Worm (Caenorhabditis elegans) whole organism, L4 larva: ENCODE results near the gene ttr-41.
A peak's percentile ranks its signal among the peaks of the same experiment; 100 is the strongest.

Experiments
- T20F7.1 ChIP-seq: fragments of 200-800 bp; sonication (Bioruptor generic); optimal IDR thresholded peaks from 2 replicates; lab custom pipeline; 2018; ENCODE audit warnings: mild to moderate bottlenecking, missing genetic modification characterization, missing compliant biosample characterization
- Y105C5A.15 ChIP-seq: fragments of 200-800 bp; sonication (Bioruptor generic); IDR thresholded peaks from 2 replicates; pipeline ENCODE4 v1.3.6; 2022; ENCODE audit warnings: missing genetic modification characterization, missing compliant biosample characterization
- Y48G9A.11 ChIP-seq: fragments of 200-800 bp; sonication (Bioruptor generic); IDR thresholded peaks from 2 replicates; pipeline ENCODE4 v1.3.6; 2022; ENCODE audit warnings: missing genetic modification reagents, missing genetic modification characterization, missing compliant biosample characterization
- Y5F2A.4 ChIP-seq: fragments of 200-800 bp; sonication (Bioruptor generic); optimal IDR thresholded peaks from 2 replicates; lab custom pipeline; 2018; ENCODE audit warnings: mild to moderate bottlenecking, missing genetic modification characterization, missing compliant biosample characterization
- Y75B8A.6 ChIP-seq: fragments of 200-800 bp; sonication (Bioruptor generic); IDR thresholded peaks from 2 replicates; pipeline ENCODE4 v1.3.6; 2022; ENCODE audit warnings: missing genetic modification reagents, missing genetic modification characterization, missing compliant biosample characterization
- aha-1 ChIP-seq: fragments of 150-350 bp; peaks from one replicate; lab custom pipeline; 2014; ENCODE audit warnings: missing biosample characterization, missing genetic modification characterization
- ceh-20 ChIP-seq: fragments of 200-800 bp; sonication (Bioruptor generic); IDR thresholded peaks from 2 replicates; pipeline ENCODE4 v1.3.6; 2022; ENCODE audit warnings: missing genetic modification reagents, missing genetic modification characterization, missing compliant biosample characterization
- ceh-62 ChIP-seq: sonication (generic microtip); optimal IDR thresholded peaks from 2 replicates; lab custom pipeline; 2017; ENCODE audit warnings: missing biosample characterization, missing genetic modification characterization
- cey-2 ChIP-seq: sonication (generic microtip); optimal IDR thresholded peaks from 3 replicates; lab custom pipeline; 2017; ENCODE audit warnings: missing genetic modification characterization, mild to moderate bottlenecking, missing compliant biosample characterization, antibody characterized with exemption, borderline replicate concordance; ENCODE audit not compliant: insufficient read depth
- daf-12 ChIP-seq: fragments of 150-350 bp; optimal IDR thresholded peaks from 2 replicates; lab custom pipeline; 2014; ENCODE audit warnings: missing biosample characterization, missing genetic modification reagents, missing genetic modification characterization
- daf-19 ChIP-seq: fragments of 200-800 bp; sonication (Bioruptor generic); conservative IDR thresholded peaks from 2 replicates; pipeline ENCODE4 v1.3.6; 2022; ENCODE audit warnings: missing genetic modification characterization, missing compliant biosample characterization
- dmd-6 ChIP-seq: fragments of 200-800 bp; sonication (Bioruptor generic); IDR thresholded peaks from 2 replicates; pipeline ENCODE4 v1.3.6; 2022; ENCODE audit warnings: missing genetic modification reagents, missing genetic modification characterization, missing compliant biosample characterization
- dmd-9 ChIP-seq: fragments of 200-800 bp; sonication (Bioruptor generic); IDR thresholded peaks from 2 replicates; pipeline ENCODE4 v1.3.6; 2022; ENCODE audit warnings: missing genetic modification reagents, missing genetic modification characterization, missing compliant biosample characterization
- duxl-1 ChIP-seq: sonication (generic microtip); optimal IDR thresholded peaks from 2 replicates; lab custom pipeline; 2016; ENCODE audit warnings: mild to moderate bottlenecking, missing genetic modification characterization, moderate library complexity, missing compliant biosample characterization; ENCODE audit not compliant: poor library complexity
- egl-43 ChIP-seq: fragments of 200-800 bp; sonication (Bioruptor generic); IDR thresholded peaks from 2 replicates; pipeline ENCODE4 v1.3.6; 2022; ENCODE audit warnings: missing genetic modification reagents, missing genetic modification characterization, missing compliant biosample characterization
- gei-8 ChIP-seq: fragments of 200-800 bp; sonication (Bioruptor generic); optimal IDR thresholded peaks from 2 replicates; lab custom pipeline; 2018; ENCODE audit warnings: mild to moderate bottlenecking, missing genetic modification characterization, missing compliant biosample characterization
- hif-1 ChIP-seq, 2 experiments: sonication (generic microtip); optimal IDR thresholded peaks; 2 replicates each; lab custom pipeline; 2016 to 2017; ENCODE audit warnings: missing compliant biosample characterization in 2 of 2, missing genetic modification characterization in 2 of 2, missing genetic modification reagents in 2 of 2, missing genotype in 2 of 2, mild to moderate bottlenecking in 1 of 2
- hlh-11 ChIP-seq: fragments of 200-800 bp; sonication (Bioruptor generic); optimal IDR thresholded peaks from 2 replicates; lab custom pipeline; 2018; ENCODE audit warnings: mild to moderate bottlenecking, missing genetic modification characterization, missing compliant biosample characterization
- lin-1 ChIP-seq: fragments of 200-800 bp; sonication (Bioruptor generic); IDR thresholded peaks from 2 replicates; pipeline ENCODE4 v1.3.6; 2022; ENCODE audit warnings: missing genetic modification reagents, missing genetic modification characterization, missing compliant biosample characterization
- lin-29 ChIP-seq: fragments of 200-800 bp; sonication (Bioruptor generic); IDR thresholded peaks from 2 replicates; pipeline ENCODE4 v1.3.6; 2022; ENCODE audit warnings: missing genetic modification reagents, missing genetic modification characterization, missing compliant biosample characterization
- lsy-2 ChIP-seq, 2 experiments: fragments of 150-350 bp in 1 of 2; sonication (generic microtip) in 1 of 2; optimal IDR thresholded peaks; 2 replicates each; lab custom pipeline; 2014 to 2017; ENCODE audit warnings: missing biosample characterization in 2 of 2, missing genetic modification characterization in 2 of 2
- mdl-1 ChIP-seq, 2 experiments: fragments of 150-350 bp in 1 of 2; sonication (generic microtip) in 1 of 2; optimal IDR thresholded peaks; 2 replicates each; lab custom pipeline; 2014 to 2017; ENCODE audit warnings: missing biosample characterization in 2 of 2, missing genetic modification characterization in 2 of 2
- mdt-29 ChIP-seq: fragments of 200-800 bp; sonication (Bioruptor generic); IDR thresholded peaks from 2 replicates; pipeline ENCODE4 v1.3.6; 2022; ENCODE audit warnings: missing genetic modification reagents, missing genetic modification characterization, missing compliant biosample characterization
- mxl-3 ChIP-seq: fragments of 200-800 bp; sonication (Bioruptor generic); optimal IDR thresholded peaks from 2 replicates; lab custom pipeline; 2018; ENCODE audit warnings: mild to moderate bottlenecking, missing genetic modification characterization, missing compliant biosample characterization
- nhr-111 ChIP-seq: fragments of 200-800 bp; sonication (Bioruptor generic); optimal IDR thresholded peaks from 2 replicates; lab custom pipeline; 2018; ENCODE audit warnings: mild to moderate bottlenecking, missing genetic modification characterization, missing compliant biosample characterization
- nhr-25 ChIP-seq: sonication (generic microtip); optimal IDR thresholded peaks from 2 replicates; lab custom pipeline; 2017; ENCODE audit warnings: missing genetic modification characterization, mild to moderate bottlenecking, missing compliant biosample characterization, antibody characterized with exemption, moderate library complexity, borderline replicate concordance; ENCODE audit not compliant: insufficient read depth
- nhr-28 ChIP-seq: fragments of 150-350 bp; optimal IDR thresholded peaks from 2 replicates; lab custom pipeline; 2014; ENCODE audit warnings: missing biosample characterization, missing genetic modification characterization
- pqm-1 ChIP-seq: sonication (generic microtip); optimal IDR thresholded peaks from 2 replicates; lab custom pipeline; 2017; ENCODE audit warnings: missing biosample characterization, missing genetic modification characterization
- rbr-2 ChIP-seq: sonication (generic microtip); optimal IDR thresholded peaks from 2 replicates; lab custom pipeline; 2016; ENCODE audit warnings: missing genotype, missing genetic modification characterization, missing compliant biosample characterization
- set-16 ChIP-seq: fragments of 200-800 bp; sonication (Bioruptor generic); IDR thresholded peaks from 2 replicates; pipeline ENCODE4 v1.3.6; 2022; ENCODE audit warnings: missing genetic modification reagents, missing genetic modification characterization, missing compliant biosample characterization
- spr-1 ChIP-seq: sonication (generic microtip); optimal IDR thresholded peaks from 2 replicates; lab custom pipeline; 2016; ENCODE audit warnings: mild to moderate bottlenecking, missing genetic modification characterization, missing compliant biosample characterization
- spr-3 ChIP-seq: fragments of 200-800 bp; sonication (Bioruptor generic); optimal IDR thresholded peaks from 2 replicates; lab custom pipeline; 2018; ENCODE audit warnings: mild to moderate bottlenecking, missing genetic modification characterization, missing compliant biosample characterization
- unc-39 ChIP-seq: sonication (generic microtip); optimal IDR thresholded peaks from 2 replicates; lab custom pipeline; 2017; ENCODE audit warnings: missing biosample characterization, missing genetic modification characterization
- unc-62 ChIP-seq, 3 experiments: fragments of 150-350 bp in 1 of 3; sonication (generic microtip); optimal IDR thresholded peaks in 2 of 3; peaks in 1 of 3; 1 replicate in 1 of 3; 2 replicates in 2 of 3; lab custom pipeline; 2014 to 2017; ENCODE audit warnings: missing biosample characterization in 3 of 3, missing genetic modification characterization in 3 of 3, missing genetic modification reagents in 3 of 3, missing genotype in 1 of 3
- vab-7 ChIP-seq: fragments of 200-800 bp; sonication (Bioruptor generic); IDR thresholded peaks from 2 replicates; pipeline ENCODE4 v1.3.6; 2022; ENCODE audit warnings: missing genetic modification reagents, missing genetic modification characterization, missing compliant biosample characterization
- zag-1 ChIP-seq: fragments of 150-350 bp; optimal IDR thresholded peaks from 2 replicates; lab custom pipeline; 2014; ENCODE audit warnings: missing biosample characterization, missing genetic modification characterization
- zfp-2 ChIP-seq: sonication (generic microtip); optimal IDR thresholded peaks from 2 replicates; lab custom pipeline; 2016; ENCODE audit warnings: mild to moderate bottlenecking, missing genetic modification characterization, missing compliant biosample characterization
- zip-2 ChIP-seq: fragments of 150-350 bp; optimal IDR thresholded peaks from 2 replicates; lab custom pipeline; 2014; ENCODE audit warnings: missing biosample characterization, missing genetic modification characterization

ttr-41 gene

DNA sequence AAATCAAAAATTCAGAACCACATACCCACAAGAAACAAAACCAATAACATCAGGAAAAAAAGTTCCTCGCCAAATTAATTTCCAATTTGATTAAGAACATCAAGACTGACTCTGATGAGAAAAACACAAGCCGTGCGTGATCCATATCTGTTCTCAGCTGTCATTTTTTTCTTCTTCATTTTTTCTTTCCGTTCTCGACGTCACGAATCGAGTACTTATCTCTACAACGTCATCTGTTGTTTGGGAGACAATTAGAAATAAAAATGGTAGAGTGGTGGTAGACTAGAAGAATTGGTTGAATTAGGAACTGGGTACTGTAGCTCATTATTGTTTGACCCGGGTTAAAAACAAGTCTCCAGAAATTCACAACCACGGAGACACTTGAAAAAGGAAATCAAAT, 33.4 kb upstream of the ttr-41 start:
- TF ChIP-seq vab-7 (no peak), dmd-6 (peak; percentile 16), hlh-11 (peak; percentile 18)

- TF ChIP-seq unc-62 (GFP tag; optimal IDR thresholded peaks at IDR 0.05 in 1 of 2; lab: Kevin White, UChicago) (peak in 1 of 2 experiments; percentile 32), unc-62 (tag; optimal IDR thresholded peaks at IDR 0.05; lab: Kevin White, UChicago) (no peak), aha-1 (tag; lab: Kevin White, UChicago) (peak; percentile 86), rbr-2 (tag; lab: Kevin White, UChicago) (no peak)
These were observed 32.2 kb upstream of the ttr-41 start for ce11 chrII:4759835-4760234.

- TF ChIP-seq mdt-29 (GFP tag; lab: Robert Waterston, UW) = no peak
- TF ChIP-seq daf-12 (tag; lab: Kevin White, UChicago) = no peak
- TF ChIP-seq nhr-25 (tag; lab: Kevin White, UChicago) = no peak
- TF ChIP-seq gei-8 (GFP tag; lab: Kevin White, UChicago) = no peak
- no peak for TF ChIP-seq lin-1 (GFP tag; lab: Robert Waterston, UW)
- no peak for TF ChIP-seq egl-43 (GFP tag; lab: Robert Waterston, UW)
- TF ChIP-seq zag-1 (tag; lab: Kevin White, UChicago) = no peak
- TF ChIP-seq zfp-2 (tag; lab: Kevin White, UChicago) = no peak
- no peak for TF ChIP-seq ceh-62
- no peak for TF ChIP-seq ceh-20 (GFP tag; lab: Robert Waterston, UW)
- TF ChIP-seq nhr-28 (tag; lab: Kevin White, UChicago) = no peak
- no peak for TF ChIP-seq hif-1 (tag; optimal IDR thresholded peaks at IDR 0.05; lab: Kevin White, UChicago)
- TF ChIP-seq duxl-1 (tag; lab: Kevin White, UChicago) = no peak
- TF ChIP-seq daf-19 (GFP tag; lab: Robert Waterston, UW) = no peak
These were observed 30.8 kb upstream of the ttr-41 start, which contains the start of gene F26G1.3 for ce11 chrII:4758462-4758861. F26G1.3 (plus strand) TSS chrII:4758762.

DNA sequence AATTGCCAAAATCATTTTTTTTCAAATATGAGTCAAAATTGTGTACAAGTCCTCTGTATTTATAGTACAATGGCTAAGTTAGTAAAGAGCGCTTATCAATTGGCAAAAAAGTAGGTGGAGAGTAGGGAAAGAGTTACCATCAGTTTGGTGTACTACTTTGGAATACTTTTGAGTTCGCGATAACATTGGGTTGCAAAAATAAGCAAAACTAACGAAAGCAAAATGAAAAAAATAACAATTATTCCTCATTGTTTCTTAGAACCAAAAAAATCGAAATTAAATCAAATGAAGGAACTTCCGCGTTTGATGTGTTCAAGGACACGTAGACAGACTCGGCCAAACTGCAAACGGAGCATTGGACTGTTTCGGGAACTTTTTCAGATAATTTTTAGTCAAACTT, 29.1 kb upstream of the ttr-41 start, which contains the start of gene C27D9.2:
TSS of gene C27D9.2 (minus strand) at position 101 of the 400 bp plus-strand sequence.
- no peak for TF ChIP-seq hlh-11
- no peak for TF ChIP-seq unc-39 (tag; lab: Kevin White, UChicago)
- TF ChIP-seq mdl-1 (tag; optimal IDR thresholded peaks at IDR 0.05; lab: Kevin White, UChicago) = no peak
- no peak for TF ChIP-seq mdt-29 (GFP tag; lab: Robert Waterston, UW)
- no peak for TF ChIP-seq lsy-2 (tag; optimal IDR thresholded peaks at IDR 0.05; lab: Kevin White, UChicago)
- TF ChIP-seq cey-2 = no peak
- TF ChIP-seq Y75B8A.6 (GFP tag; lab: Robert Waterston, UW) = no peak

DNA sequence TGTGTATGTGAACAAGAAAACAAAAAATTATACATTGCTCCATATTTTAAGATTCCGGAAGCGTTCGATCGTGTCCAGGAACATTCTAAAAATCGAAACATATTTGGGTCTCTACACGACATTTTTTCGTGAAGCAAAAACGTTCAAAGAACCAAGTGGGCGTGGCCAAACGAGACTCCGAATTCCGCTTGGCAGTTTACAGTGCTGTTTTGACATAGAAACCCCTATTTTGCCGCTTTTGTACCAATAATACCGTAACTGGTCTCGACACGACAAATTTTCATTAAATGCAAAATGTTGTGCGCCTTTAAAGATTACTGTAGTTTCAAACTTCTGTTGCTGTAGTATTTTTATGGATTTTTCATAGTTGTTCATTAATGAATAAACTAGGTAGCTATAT, 28.0 kb upstream of the ttr-41 start:
- TF ChIP-seq mxl-3 (GFP tag; lab: Kevin White, UChicago) (no peak), Y48G9A.11 (GFP tag; lab: Robert Waterston, UW) (peak; percentile 76), pqm-1 (tag; lab: Kevin White, UChicago) (no peak), T20F7.1 (peak; percentile 37), set-16 (GFP tag; lab: Robert Waterston, UW) (no peak), nhr-111 (GFP tag; lab: Kevin White, UChicago) (no peak), Y105C5A.15 (GFP tag; lab: Robert Waterston, UW) (no peak), dmd-9 (GFP tag; lab: Robert Waterston, UW) (no peak), nhr-25 (tag; lab: Kevin White, UChicago) (no peak), spr-1 (peak; percentile 75), zip-2 (tag; lab: Kevin White, UChicago) (no peak), spr-3 (GFP tag; lab: Kevin White, UChicago) (peak; percentile 15), lin-29 (GFP tag; lab: Robert Waterston, UW) (no peak), Y5F2A.4 (no peak)
